Worm (Caenorhabditis elegans) whole organism, young adult: ENCODE data around the gene Y111B2A.12.

Experiments used
- B0019.2 ChIP-seq: fragments of 200-800 bp; sonication (Bioruptor generic); conservative IDR thresholded peaks from 2 replicates; pipeline ENCODE4 v1.3.6; 2022; ENCODE audit warnings: missing genetic modification reagents, missing genetic modification characterization, missing compliant biosample characterization
- B0035.1 ChIP-seq: sonication (generic microtip); optimal IDR thresholded peaks from 2 replicates; lab custom pipeline; 2016; ENCODE audit warnings: missing genetic modification characterization, mild to moderate bottlenecking, missing compliant biosample characterization, missing genotype, missing genetic modification reagents
- D2030.7 ChIP-seq: fragments of 200-800 bp; sonication (Bioruptor generic); IDR thresholded peaks from 2 replicates; pipeline ENCODE4 v1.3.6; 2022; ENCODE audit warnings: missing genetic modification reagents, missing genetic modification characterization, missing compliant biosample characterization
- F22D6.2 ChIP-seq: sonication (generic microtip); optimal IDR thresholded peaks from 2 replicates; lab custom pipeline; 2016; ENCODE audit warnings: mild to moderate bottlenecking, missing genetic modification characterization, missing compliant biosample characterization
- F33H1.4 ChIP-seq: fragments of 200-800 bp; sonication (Bioruptor generic); IDR thresholded peaks from 2 replicates; pipeline ENCODE4 v1.3.6; 2022; ENCODE audit warnings: missing genetic modification reagents, missing genetic modification characterization, missing compliant biosample characterization
- F57C9.4 ChIP-seq: sonication (generic microtip); optimal IDR thresholded peaks from 2 replicates; lab custom pipeline; 2017; ENCODE audit warnings: mild to moderate bottlenecking, missing genetic modification characterization, missing compliant biosample characterization
- K12H6.12 ChIP-seq: fragments of 200-800 bp; sonication (Bioruptor generic); optimal IDR thresholded peaks from 2 replicates; lab custom pipeline; 2018; ENCODE audit warnings: mild to moderate bottlenecking, missing genetic modification characterization, missing compliant biosample characterization
- Y53F4B.3 ChIP-seq: fragments of 200-800 bp; sonication (Bioruptor generic); IDR thresholded peaks from 2 replicates; pipeline ENCODE4 v1.3.6; 2022; ENCODE audit warnings: missing genetic modification reagents, missing genetic modification characterization, missing compliant biosample characterization
- Y95B8A.8 ChIP-seq: fragments of 200-800 bp; sonication (Bioruptor generic); IDR thresholded peaks from 2 replicates; pipeline ENCODE4 v1.3.6; 2022; ENCODE audit warnings: missing genetic modification reagents, missing genetic modification characterization, missing compliant biosample characterization
- ZK185.1 ChIP-seq: sonication (generic microtip); optimal IDR thresholded peaks from 2 replicates; lab custom pipeline; 2016; ENCODE audit warnings: mild to moderate bottlenecking, missing genetic modification characterization, missing compliant biosample characterization; ENCODE audit not compliant: poor library complexity, severe bottlenecking
- athp-1 ChIP-seq: sonication (generic microtip); optimal IDR thresholded peaks from 2 replicates; lab custom pipeline; 2017; ENCODE audit warnings: mild to moderate bottlenecking, missing genetic modification characterization, missing compliant biosample characterization
- attf-6 ChIP-seq: fragments of 200-800 bp; sonication (Bioruptor generic); IDR thresholded peaks from 2 replicates; pipeline ENCODE4 v1.3.6; 2022; ENCODE audit warnings: missing genetic modification reagents, missing genetic modification characterization, missing compliant biosample characterization
- bed-1 ChIP-seq: fragments of 200-800 bp; sonication (Bioruptor generic); IDR thresholded peaks from 2 replicates; pipeline ENCODE4 v1.3.6; 2022; ENCODE audit warnings: missing genetic modification reagents, missing genetic modification characterization, missing compliant biosample characterization
- ccch-3 ChIP-seq: fragments of 200-800 bp; sonication (Bioruptor generic); optimal IDR thresholded peaks from 2 replicates; lab custom pipeline; 2018; ENCODE audit warnings: mild to moderate bottlenecking, missing genetic modification characterization, missing compliant biosample characterization
- cebp-1 ChIP-seq, 2 experiments: fragments of 200-800 bp in 1 of 2; sonication (Bioruptor generic) in 1 of 2; sonication (generic microtip) in 1 of 2; IDR thresholded peaks in 1 of 2; optimal IDR thresholded peaks in 1 of 2; 2 replicates each; pipeline versions ENCODE4 v1.3.6 to Lab custom; 2017 to 2022; ENCODE audit warnings: missing compliant biosample characterization in 2 of 2, missing genetic modification characterization in 2 of 2, mild to moderate bottlenecking in 1 of 2, missing genetic modification reagents in 1 of 2, moderate library complexity in 1 of 2
- ceh-40 ChIP-seq: fragments of 200-800 bp; sonication (Bioruptor generic); IDR thresholded peaks from 2 replicates; pipeline ENCODE4 v1.3.6; 2022; ENCODE audit warnings: missing genetic modification characterization, missing compliant biosample characterization
- egl-18 ChIP-seq: fragments of 200-800 bp; sonication (Bioruptor generic); IDR thresholded peaks from 2 replicates; pipeline ENCODE4 v1.3.6; 2022; ENCODE audit warnings: missing genetic modification reagents, missing genetic modification characterization, missing compliant biosample characterization
- ekl-4 ChIP-seq: fragments of 200-800 bp; sonication (Bioruptor generic); IDR thresholded peaks from 2 replicates; pipeline ENCODE4 v1.3.6; 2022; ENCODE audit warnings: missing genetic modification reagents, missing genetic modification characterization, missing compliant biosample characterization
- gei-17 ChIP-seq: fragments of 200-800 bp; sonication (Bioruptor generic); optimal IDR thresholded peaks from 2 replicates; lab custom pipeline; 2018; ENCODE audit warnings: mild to moderate bottlenecking, missing genetic modification characterization, missing compliant biosample characterization
- hlh-12 ChIP-seq: sonication (generic microtip); optimal IDR thresholded peaks from 2 replicates; lab custom pipeline; 2016; ENCODE audit warnings: missing genetic modification characterization, missing compliant biosample characterization
- hmg-20 ChIP-seq: fragments of 200-800 bp; sonication (Bioruptor generic); IDR thresholded peaks from 2 replicates; pipeline ENCODE4 v1.3.6; 2022; ENCODE audit warnings: missing genetic modification reagents, missing genetic modification characterization, missing compliant biosample characterization
- hrde-1 ChIP-seq: sonication (generic microtip); optimal IDR thresholded peaks from 2 replicates; lab custom pipeline; 2016; ENCODE audit warnings: missing genetic modification characterization, mild to moderate bottlenecking, missing compliant biosample characterization, moderate library complexity, missing genotype, missing genetic modification reagents, borderline replicate concordance
- lin-26 ChIP-seq: fragments of 200-800 bp; sonication (Bioruptor generic); IDR thresholded peaks from 2 replicates; pipeline ENCODE4 v1.3.6; 2022; ENCODE audit warnings: missing genetic modification reagents, missing genetic modification characterization, missing compliant biosample characterization
- lin-54 ChIP-seq: fragments of 200-800 bp; sonication (Bioruptor generic); optimal IDR thresholded peaks from 2 replicates; lab custom pipeline; 2018; ENCODE audit warnings: mild to moderate bottlenecking, missing genetic modification characterization, missing compliant biosample characterization
- lir-1 ChIP-seq: fragments of 200-800 bp; sonication (Bioruptor generic); conservative IDR thresholded peaks from 2 replicates; pipeline ENCODE4 v1.3.6; 2022; ENCODE audit warnings: missing genetic modification reagents, missing genetic modification characterization, missing compliant biosample characterization
- mel-28 ChIP-seq: sonication (generic microtip); optimal IDR thresholded peaks from 2 replicates; lab custom pipeline; 2016; ENCODE audit warnings: borderline replicate concordance, mild to moderate bottlenecking, missing genetic modification characterization, missing compliant biosample characterization
- nfya-1 ChIP-seq: sonication (generic microtip); optimal IDR thresholded peaks from 2 replicates; lab custom pipeline; 2017; ENCODE audit warnings: antibody characterized with exemption, missing compliant biosample characterization, missing genetic modification characterization, borderline replicate concordance; ENCODE audit not compliant: insufficient read depth
- nhr-179 ChIP-seq: sonication (generic microtip); optimal IDR thresholded peaks from 2 replicates; lab custom pipeline; 2016; ENCODE audit warnings: mild to moderate bottlenecking, missing genetic modification characterization, missing compliant biosample characterization
- nhr-27 ChIP-seq: fragments of 200-800 bp; sonication (Bioruptor generic); optimal IDR thresholded peaks from 2 replicates; lab custom pipeline; 2018; ENCODE audit warnings: mild to moderate bottlenecking, missing genetic modification characterization, moderate library complexity, missing compliant biosample characterization
- nhr-90 ChIP-seq: sonication (generic microtip); optimal IDR thresholded peaks from 2 replicates; lab custom pipeline; 2016; ENCODE audit warnings: missing genotype, mild to moderate bottlenecking, missing genetic modification characterization, missing compliant biosample characterization
- rec-8 ChIP-seq, 2 experiments: sonication (generic microtip); optimal IDR thresholded peaks; 2 replicates each; lab custom pipeline; 2016; ENCODE audit warnings: mild to moderate bottlenecking in 2 of 2, missing genetic modification characterization in 2 of 2, missing genetic modification reagents in 2 of 2, missing genotype in 2 of 2, missing biosample characterization in 1 of 2, missing compliant biosample characterization in 1 of 2, moderate library complexity in 1 of 2
- sdz-38 ChIP-seq: sonication (generic microtip); optimal IDR thresholded peaks from 2 replicates; lab custom pipeline; 2016; ENCODE audit warnings: missing genotype, missing genetic modification characterization, missing compliant biosample characterization
- snpc-1.1 ChIP-seq: sonication (generic microtip); optimal IDR thresholded peaks from 2 replicates; lab custom pipeline; 2017; ENCODE audit warnings: missing genetic modification characterization, mild to moderate bottlenecking, missing compliant biosample characterization, antibody characterized with exemption, moderate library complexity, missing genotype, missing genetic modification reagents; ENCODE audit not compliant: insufficient read depth
- snpc-1.3 ChIP-seq: sonication (generic microtip); optimal IDR thresholded peaks from 2 replicates; lab custom pipeline; 2017; ENCODE audit warnings: missing genetic modification characterization, mild to moderate bottlenecking, missing compliant biosample characterization, antibody characterized with exemption, moderate library complexity, missing genotype, missing genetic modification reagents; ENCODE audit not compliant: insufficient read depth
- snpc-3.4 ChIP-seq: sonication (generic microtip); optimal IDR thresholded peaks from 2 replicates; lab custom pipeline; 2017; ENCODE audit warnings: missing genetic modification characterization, mild to moderate bottlenecking, missing compliant biosample characterization, antibody characterized with exemption, moderate library complexity, missing genotype, missing genetic modification reagents
- sptf-2 ChIP-seq: fragments of 200-800 bp; sonication (Bioruptor generic); optimal IDR thresholded peaks from 2 replicates; lab custom pipeline; 2018; ENCODE audit warnings: mild to moderate bottlenecking, missing genetic modification characterization, missing compliant biosample characterization
- tbx-9 ChIP-seq: sonication (generic microtip); optimal IDR thresholded peaks from 2 replicates; lab custom pipeline; 2016; ENCODE audit warnings: borderline replicate concordance, missing genetic modification characterization, inconsistent platforms, missing compliant biosample characterization
- tlf-1 ChIP-seq: fragments of 200-800 bp; sonication (Bioruptor generic); optimal IDR thresholded peaks from 2 replicates; lab custom pipeline; 2018; ENCODE audit warnings: mild to moderate bottlenecking, missing genetic modification characterization, missing compliant biosample characterization
- unc-130 ChIP-seq: sonication (generic microtip); optimal IDR thresholded peaks from 2 replicates; lab custom pipeline; 2016; ENCODE audit warnings: missing genetic modification reagents, missing genetic modification characterization, missing compliant biosample characterization
- unc-62 ChIP-seq: fragments of 150-350 bp; optimal IDR thresholded peaks from 2 replicates; lab custom pipeline; 2014; ENCODE audit warnings: missing biosample characterization, missing genetic modification reagents, missing genetic modification characterization
- zfh-2 ChIP-seq: fragments of 200-800 bp; sonication (Bioruptor generic); conservative IDR thresholded peaks from 2 replicates; pipeline ENCODE4 v1.3.6; 2022; ENCODE audit warnings: missing genetic modification reagents, missing genetic modification characterization, missing compliant biosample characterization
- ztf-18 ChIP-seq: sonication (generic microtip); optimal IDR thresholded peaks from 2 replicates; lab custom pipeline; 2016; ENCODE audit warnings: missing genotype, mild to moderate bottlenecking, missing genetic modification characterization, missing compliant biosample characterization
- ztf-22 ChIP-seq: fragments of 200-800 bp; sonication (Bioruptor generic); optimal IDR thresholded peaks from 2 replicates; lab custom pipeline; 2018; ENCODE audit warnings: mild to moderate bottlenecking, missing genetic modification characterization, moderate library complexity, missing compliant biosample characterization
- ztf-25 ChIP-seq: fragments of 200-800 bp; sonication (Bioruptor generic); IDR thresholded peaks from 2 replicates; pipeline ENCODE4 v1.3.6; 2022; ENCODE audit warnings: missing genetic modification reagents, missing genetic modification characterization, missing compliant biosample characterization
- ztf-28 ChIP-seq: fragments of 200-800 bp; sonication (Bioruptor generic); IDR thresholded peaks from 2 replicates; pipeline ENCODE4 v1.3.6; 2022; ENCODE audit warnings: missing genetic modification reagents, missing genetic modification characterization, missing compliant biosample characterization

Y111B2A.12 gene

ce11 chrIII:12608220-12608958 lies 700 bp upstream of the Y111B2A.12 start, which contains the start of gene epc-1 (continued):
- TF ChIP-seq nhr-27 (tag; lab: Kevin White, UChicago) (no peak), nhr-90 (tag; lab: Kevin White, UChicago) (no peak), nfya-1 (tag; lab: Kevin White, UChicago) (no peak), ceh-40 (GFP tag; lab: Robert Waterston, UW) (0 out of 2 replicates have a peak, but pooled peaks have one; percentile 32), snpc-3.4 (tag; lab: Kevin White, UChicago) (peak; percentile 90), sptf-2 (peak; percentile 31), ztf-25 (no peak), cebp-1 (GFP tag; IDR thresholded peaks at IDR 0.05; lab: Robert Waterston, UW) (peak; percentile 8; the same call in 1 of the 2 replicates), cebp-1 (tag; optimal IDR thresholded peaks at IDR 0.05; lab: Kevin White, UChicago) (peak; percentile 87), hrde-1 (tag; lab: Kevin White, UChicago) (peak; percentile 43), ztf-28 (GFP tag; lab: Robert Waterston, UW) (peak; percentile 82; the same call in 1 of the 2 replicates), tbx-9 (no peak), lin-26 (GFP tag; lab: Robert Waterston, UW) (peak; percentile 81), rec-8 (tag; optimal IDR thresholded peaks at IDR 0.05; lab: Kevin White, UChicago) (peak in 1 of 2 experiments; percentile 57), egl-18 (GFP tag; lab: Robert Waterston, UW) (no peak), unc-130 (GFP tag; lab: Kevin White, UChicago) (peak; percentile 61), ZK185.1 (tag; lab: Kevin White, UChicago) (peak; percentile 59), hmg-20 (GFP tag; lab: Robert Waterston, UW) (no peak), D2030.7 (GFP tag; lab: Robert Waterston, UW) (peak; percentile 96), nhr-179 (no peak), attf-6 (GFP tag; lab: Robert Waterston, UW) (no peak; the same call in 1 of the 2 replicates), Y95B8A.8 (GFP tag; lab: Robert Waterston, UW) (peak; percentile 92), Y53F4B.3 (GFP tag; lab: Robert Waterston, UW) (no peak), lin-54 (GFP tag; lab: Kevin White, UChicago) (peak; percentile 85), F57C9.4 (tag; lab: Kevin White, UChicago) (no peak), ccch-3 (no peak), K12H6.12 (tag; lab: Kevin White, UChicago) (peak; percentile 94), mel-28 (no peak), sdz-38 (tag; lab: Kevin White, UChicago) (no peak), athp-1 (tag; lab: Kevin White, UChicago) (peak; percentile 97), lir-1 (GFP tag; lab: Robert Waterston, UW) (peak; percentile 96), zfh-2 (GFP tag; lab: Robert Waterston, UW) (peak; percentile 96), snpc-1.1 (tag; lab: Kevin White, UChicago) (no peak), F22D6.2 (tag; lab: Kevin White, UChicago) (no peak), tlf-1 (peak; percentile 95), bed-1 (GFP tag; lab: Robert Waterston, UW) (no peak), snpc-1.3 (peak; percentile 80), ztf-22 (GFP tag; lab: Kevin White, UChicago) (peak; percentile 41), hlh-12 (tag; lab: Kevin White, UChicago) (no peak), ekl-4 (GFP tag; lab: Robert Waterston, UW) (peak; percentile 97), ztf-18 (tag; lab: Kevin White, UChicago) (peak; percentile 69), F33H1.4 (GFP tag; lab: Robert Waterston, UW) (peak; percentile 72), B0019.2 (GFP tag; lab: Robert Waterston, UW) (peak; percentile 79), gei-17 (GFP tag; lab: Kevin White, UChicago) (peak; percentile 59), unc-62 (GFP tag; lab: Kevin White, UChicago) (peak; percentile 66), B0035.1 (tag; lab: Kevin White, UChicago) (peak; percentile 7)
